Fruit fly (Drosophila melanogaster) whole organism, prepupa: Measurements from ENCODE around the gene Mct1.

Experiments used
- Eip93F ChIP-seq: fragments of 200-800 bp; sonication (Bioruptor generic); optimal IDR thresholded peaks from 2 replicates; lab custom pipeline; 2016; ENCODE audit warnings: missing biosample characterization, mild to moderate bottlenecking, missing genetic modification characterization
- fd85E ChIP-seq: fragments of 200-800 bp; sonication (Bioruptor generic); optimal IDR thresholded peaks from 3 replicates; lab custom pipeline; 2016; ENCODE audit warnings: missing biosample characterization, missing genetic modification characterization
- topi ChIP-seq: fragments of 200-800 bp; sonication (Bioruptor generic); optimal IDR thresholded peaks from 3 replicates; lab custom pipeline; 2016; ENCODE audit warnings: missing biosample characterization, missing genetic modification characterization

- no peak for TF ChIP-seq fd85E (GFP tag; lab: Kevin White, UChicago)
- no peak for TF ChIP-seq Eip93F
- TF ChIP-seq topi (GFP tag; lab: Kevin White, UChicago): no peak
Measured at dm6 chrX:2165394-2165793, 23.6 kb upstream of the Mct1 start.
